Fruit fly (Drosophila melanogaster) S2 (cell line): ENCODE results near the gene CG10317.
A peak's percentile ranks its signal among the peaks of the same experiment; 100 is the strongest.

Source experiments
- CG8478 ChIP-seq: fragments of >200 bp; optimal IDR thresholded peaks from 2 replicates; lab custom pipeline; 2018
- CTCF ChIP-seq, 2 experiments: fragments of >200 bp; optimal IDR thresholded peaks; 2 replicates each; lab custom pipeline; 2018

CG10317 gene

dm6 chr3R:16370433-16370832 lies at the start of gene CG10317:
TSS of gene CG10317 (minus strand) at chr3R:16370533.
- TF ChIP-seq CTCF (optimal IDR thresholded peaks at IDR 0.05; lab: Kevin White, UChicago) (no peak), CG8478 (no peak)

DNA sequence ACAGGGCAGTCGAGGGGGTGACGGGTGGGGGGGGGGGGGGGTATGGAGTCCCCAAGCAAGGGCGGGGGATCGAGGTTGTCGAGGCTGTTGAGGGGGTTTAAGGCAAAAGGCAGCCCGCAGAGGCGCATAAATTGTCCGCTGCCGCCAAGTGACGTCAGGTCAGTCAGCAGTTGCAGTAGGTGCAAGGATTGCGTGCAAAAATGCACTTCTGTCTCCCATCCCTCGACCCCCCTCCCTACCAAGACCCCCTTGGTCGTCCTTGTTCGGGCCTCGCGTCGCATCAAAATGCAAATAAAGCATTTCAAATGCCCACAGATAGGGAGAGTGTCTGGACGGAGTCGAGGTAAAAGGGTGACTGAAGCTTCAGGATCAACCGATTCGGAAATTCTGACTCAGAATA lies 46.2 kb upstream of the CG10317 start:
- TF ChIP-seq CG8478, result no peak

DNA sequence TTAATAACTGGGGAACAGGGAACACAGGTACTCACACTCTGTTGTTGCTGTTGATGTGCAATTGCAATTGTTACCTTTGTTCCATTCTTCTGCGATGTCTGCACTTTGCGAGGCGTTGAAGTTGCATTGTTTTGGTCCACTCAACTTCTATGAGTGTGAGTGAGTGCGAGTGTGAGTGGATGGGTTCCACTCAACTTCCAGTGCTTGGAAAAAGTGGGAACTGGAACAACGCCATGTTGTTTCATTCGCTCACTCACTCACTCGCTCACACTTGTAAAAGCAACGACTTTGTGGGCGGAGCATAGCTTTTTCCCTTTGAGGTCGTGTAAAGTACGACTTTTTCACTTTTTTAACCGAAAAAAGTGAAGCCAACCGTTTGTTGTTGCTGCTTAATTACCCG lies 43.4 kb upstream of the CG10317 start:
- TF ChIP-seq CTCF (optimal IDR thresholded peaks at IDR 0.05; lab: Kevin White, UChicago), result no peak
- TF ChIP-seq CG8478, result no peak

DNA sequence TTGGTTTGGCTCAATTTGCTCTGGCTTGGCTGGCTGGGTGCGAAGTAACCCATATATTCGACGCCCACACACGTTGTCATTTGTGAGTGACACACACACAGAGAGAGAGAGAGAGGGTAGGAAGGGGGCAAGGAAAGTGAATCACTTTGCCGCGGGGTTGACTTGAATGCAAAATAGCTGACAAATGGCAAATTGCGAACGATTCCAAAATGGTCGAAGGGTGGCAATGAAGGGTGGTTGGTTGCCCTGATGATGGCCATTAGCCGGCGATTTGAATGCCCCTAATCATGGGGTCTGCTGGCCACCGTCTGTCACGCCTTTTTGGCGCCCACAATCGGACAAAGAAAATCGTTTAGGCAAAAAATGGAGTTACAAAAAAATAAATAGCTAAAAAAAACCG lies 40.4 kb upstream of the CG10317 start:
- no peak for TF ChIP-seq CG8478
- TF ChIP-seq CTCF (optimal IDR thresholded peaks at IDR 0.05; lab: Kevin White, UChicago), result no peak

dm6 chr3R:16408434-16408833 lies 38.1 kb upstream of the CG10317 start:
- TF ChIP-seq CG8478 (no peak), CTCF (optimal IDR thresholded peaks at IDR 0.05; lab: Kevin White, UChicago) (peak; percentile 62)

dm6 chr3R:16406618-16407017 lies 36.3 kb upstream of the CG10317 start:
- no peak for TF ChIP-seq CG8478
- no peak for TF ChIP-seq CTCF (optimal IDR thresholded peaks at IDR 0.05; lab: Kevin White, UChicago)

dm6 chr3R:16403734-16404057 lies 33.4 kb upstream of the CG10317 start:
- TF ChIP-seq CTCF (optimal IDR thresholded peaks at IDR 0.05; lab: Kevin White, UChicago) (peak; percentile 53 to 69), CG8478 (no peak)

DNA sequence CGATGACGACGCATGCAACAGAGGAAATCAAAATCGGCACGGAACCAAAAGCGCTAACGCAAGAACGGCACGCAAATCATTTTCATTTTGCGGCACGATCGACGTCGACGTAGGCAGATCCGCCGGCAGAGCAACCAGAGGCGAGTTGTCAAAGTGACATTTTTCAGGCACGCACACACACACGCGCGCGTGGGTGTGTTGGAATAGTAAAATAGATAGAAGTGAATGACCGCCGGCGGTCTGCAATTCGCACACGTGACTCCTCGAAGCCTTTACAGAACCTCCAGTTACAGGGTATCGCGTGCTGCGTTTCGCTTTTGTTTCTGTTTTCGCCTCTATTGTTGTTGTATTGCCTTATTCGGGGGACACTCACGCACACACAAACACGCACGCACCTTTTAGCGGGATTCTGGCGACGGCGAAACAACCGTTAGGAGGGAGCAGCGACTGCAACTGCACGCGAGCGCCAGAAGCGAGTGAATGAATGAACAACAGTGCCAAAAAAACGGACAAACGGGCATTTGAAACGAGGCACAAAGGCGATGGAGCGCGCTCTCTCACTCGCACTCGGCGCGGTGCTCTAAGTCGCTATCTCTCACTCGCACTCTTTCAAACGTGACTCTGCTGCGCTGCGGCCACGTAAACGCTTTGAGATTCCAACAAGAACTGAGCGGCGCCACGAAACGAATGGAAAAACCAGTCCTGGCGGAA lies 32.8 kb upstream of the CG10317 start, which contains the start of gene ss:
ss (minus strand) TSS at position 668 of the 711 bp plus-strand sequence.
- TF ChIP-seq CTCF (optimal IDR thresholded peaks at IDR 0.05; lab: Kevin White, UChicago), result no peak
- TF ChIP-seq CG8478, result no peak

dm6 chr3R:16396565-16396964 lies 26.2 kb upstream of the CG10317 start:
- TF ChIP-seq CTCF (optimal IDR thresholded peaks at IDR 0.05; lab: Kevin White, UChicago), result no peak
- no peak for TF ChIP-seq CG8478

DNA sequence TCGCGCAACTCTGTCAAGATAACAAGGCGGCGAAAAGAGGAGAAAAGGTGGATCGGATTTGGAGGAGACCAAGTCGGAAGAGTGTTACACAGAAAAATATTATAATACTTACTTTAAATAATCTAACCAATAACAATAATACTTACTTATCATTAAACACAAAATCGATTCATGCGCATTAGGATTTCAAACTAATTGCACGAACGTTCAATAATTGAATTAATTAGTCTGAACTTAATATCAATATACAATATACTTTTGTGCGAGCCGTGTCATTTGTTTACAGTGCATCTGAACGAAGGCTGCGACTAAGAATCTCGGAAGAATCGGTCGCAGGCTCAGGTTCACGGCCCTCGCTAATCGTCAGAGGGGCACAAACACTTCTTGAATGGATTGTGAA lies 25.1 kb upstream of the CG10317 start:
- TF ChIP-seq CG8478 (no peak), CTCF (optimal IDR thresholded peaks at IDR 0.05; lab: Kevin White, UChicago) (no peak)

dm6 chr3R:16394531-16394930 lies 24.2 kb upstream of the CG10317 start:
- TF ChIP-seq CG8478 (no peak), CTCF (optimal IDR thresholded peaks at IDR 0.05; lab: Kevin White, UChicago) (no peak)

- TF ChIP-seq CTCF (optimal IDR thresholded peaks at IDR 0.05; lab: Kevin White, UChicago) (no peak), CG8478 (no peak)
These were observed 18.8 kb upstream of the CG10317 start for dm6 chr3R:16389117-16389516.

DNA sequence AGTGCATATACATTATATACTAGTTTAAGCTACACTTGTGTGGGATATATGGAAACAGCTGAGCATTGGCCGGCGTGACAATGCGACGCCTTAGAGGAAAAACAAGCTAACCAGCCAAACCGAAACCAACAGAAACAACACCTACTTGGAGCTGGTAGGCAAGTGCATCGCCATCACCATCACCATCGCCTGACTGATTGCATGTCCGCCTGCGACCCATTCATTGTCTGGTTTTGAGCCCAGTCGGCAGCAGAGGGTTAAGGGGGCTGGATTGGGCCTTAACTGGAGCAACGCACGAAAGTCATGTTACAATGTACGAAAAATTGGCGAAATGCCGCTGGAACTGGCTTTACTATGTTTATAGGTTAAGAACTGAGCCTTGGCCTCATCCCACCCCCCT lies 16.7 kb upstream of the CG10317 start:
- TF ChIP-seq CTCF (optimal IDR thresholded peaks at IDR 0.05; lab: Kevin White, UChicago), result no peak
- TF ChIP-seq CG8478, result no peak

DNA sequence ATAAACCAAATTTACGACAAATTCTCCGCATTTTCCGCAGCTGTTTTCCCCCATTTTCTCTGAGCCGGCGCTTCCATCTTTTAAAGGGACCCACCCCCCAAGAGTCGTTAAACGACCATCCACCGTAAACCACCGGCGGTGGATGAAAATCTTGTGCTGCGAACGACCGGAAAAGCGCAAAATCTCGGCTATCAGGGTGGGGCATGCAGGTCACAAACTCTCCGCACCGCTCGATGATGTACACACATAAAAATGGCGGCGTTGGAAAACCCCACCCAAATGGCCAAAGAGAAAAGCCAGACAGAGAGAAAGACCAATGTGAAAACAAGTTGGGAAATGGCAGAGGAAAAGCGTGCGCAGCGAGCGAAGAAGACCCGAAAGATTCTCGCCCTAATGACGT lies 15.3 kb upstream of the CG10317 start:
- no peak for TF ChIP-seq CTCF (optimal IDR thresholded peaks at IDR 0.05; lab: Kevin White, UChicago)

DNA sequence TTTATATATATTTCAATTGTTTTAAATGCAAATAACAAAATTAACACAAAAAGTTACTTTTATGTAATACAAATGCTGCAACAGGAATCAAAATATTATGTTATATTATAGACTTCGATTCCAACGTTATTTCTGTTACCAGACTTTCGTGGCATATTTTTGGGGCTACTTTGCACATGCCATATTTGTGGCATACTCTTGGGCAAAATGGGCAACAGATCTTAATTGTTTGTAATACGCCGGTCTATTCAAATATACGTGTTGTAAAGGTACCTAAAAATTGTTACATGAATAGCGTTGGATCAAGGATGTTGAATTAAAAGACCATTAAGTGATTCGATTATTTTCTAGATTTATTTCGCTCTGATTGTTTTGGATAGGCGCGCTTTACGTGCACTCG lies 3.8 kb upstream of the CG10317 start:
- TF ChIP-seq CTCF (optimal IDR thresholded peaks at IDR 0.05; lab: Kevin White, UChicago) (peak in 1 of 2 experiments; percentile 46), CG8478 (no peak)

DNA sequence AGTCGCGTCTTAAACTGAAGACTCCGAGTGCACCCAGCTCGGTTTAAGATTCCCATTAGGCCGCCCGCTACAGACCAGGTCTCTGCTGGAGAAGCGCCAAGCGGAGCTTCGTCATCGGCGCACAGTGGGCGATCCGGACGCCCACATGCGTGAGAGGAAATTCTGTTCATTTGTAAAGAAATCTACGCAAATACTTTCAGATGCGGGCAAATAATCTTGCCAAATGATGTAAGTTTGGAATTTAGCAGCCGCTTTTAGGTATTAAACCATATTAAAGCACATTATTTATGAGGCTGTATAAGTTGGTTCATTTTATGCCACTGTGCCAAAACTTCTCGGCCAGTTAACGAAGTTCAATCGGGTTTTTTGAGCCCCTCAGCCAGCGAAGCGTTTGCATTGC lies 2.0 kb downstream of the CG10317 start, which contains the start of gene js:
js (minus strand) TSS at position 19 of the 400 bp plus-strand sequence.
- no peak for TF ChIP-seq CG8478
- no peak for TF ChIP-seq CTCF (optimal IDR thresholded peaks at IDR 0.05; lab: Kevin White, UChicago)

DNA sequence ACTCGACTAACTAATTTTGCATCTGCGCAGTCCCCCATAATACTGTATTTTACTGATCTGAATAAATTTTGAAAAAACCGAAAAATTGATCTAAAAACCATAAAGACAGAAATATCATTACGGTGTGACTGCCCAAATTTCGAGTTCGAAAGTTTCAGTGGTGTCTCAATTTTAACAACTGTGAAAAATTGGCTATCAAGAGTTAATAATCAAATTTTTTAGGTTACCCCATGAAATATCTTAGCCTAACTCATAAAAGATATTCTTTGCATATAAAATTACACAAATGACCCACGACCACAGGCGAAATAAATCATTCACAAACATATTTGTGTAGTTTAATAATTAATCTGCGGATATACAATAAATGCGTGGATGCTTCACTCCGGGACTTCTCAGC lies 10.3 kb downstream of the CG10317 start, which contains the start of gene CG42446:
CG42446 (minus strand) TSS at position 101 of the 400 bp plus-strand sequence.
- TF ChIP-seq CTCF (optimal IDR thresholded peaks at IDR 0.05; lab: Kevin White, UChicago) (no peak), CG8478 (no peak)
